Worm (Caenorhabditis elegans): ENCODE data around the gene Y77E11A.7.

DNA sequence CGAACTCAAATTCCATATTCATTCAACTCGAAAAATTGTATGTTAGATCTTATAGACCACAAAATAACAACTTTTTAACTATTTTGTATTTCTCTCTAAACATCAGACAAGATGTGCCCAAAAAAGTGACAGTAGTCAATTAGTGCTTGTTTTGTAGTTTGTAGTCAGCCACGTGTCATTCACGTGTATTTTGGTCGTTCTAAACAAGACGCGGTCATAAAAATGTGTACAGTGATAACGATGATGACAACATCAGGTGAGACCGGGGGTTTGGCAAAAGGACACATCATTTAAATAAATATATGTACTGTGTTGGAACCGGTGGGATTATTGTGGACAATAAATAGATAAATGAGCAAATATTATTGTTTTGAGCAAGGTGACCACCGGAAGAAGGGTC, 34.5 kb upstream of the Y77E11A.7 start:
- TF ChIP-seq ztf-3 (GFP tag; optimal IDR thresholded peaks at IDR 0.05) (no peak), ama-1 (optimal IDR thresholded peaks at IDR 0.05) (no peak), ama-1 (GFP tag; optimal IDR thresholded peaks at IDR 0.05) (no peak), snpc-1.1 (tag; optimal IDR thresholded peaks at IDR 0.05; ENCODE audit: insufficient read depth) (no peak), Y67H2A.10 (GFP tag; conservative IDR thresholded peaks at IDR 0.05) (no peak), F37B4.10 (GFP tag; IDR thresholded peaks at IDR 0.05) (no peak), tbx-9 (tag; optimal IDR thresholded peaks at IDR 0.05; ENCODE audit: borderline replicate concordance) (no peak), unc-130 (GFP tag; optimal IDR thresholded peaks at IDR 0.05) (no peak), sdz-38 (tag; optimal IDR thresholded peaks at IDR 0.05) (no peak), nhr-90 (tag; optimal IDR thresholded peaks at IDR 0.05) (no peak), ZK185.1 (tag; optimal IDR thresholded peaks at IDR 0.05; ENCODE audit: poor library complexity, severe bottlenecking) (no peak), ekl-4 (GFP tag; IDR thresholded peaks at IDR 0.05) (no peak), ceh-79 (tag; optimal IDR thresholded peaks at IDR 0.05) (no peak), B0035.1 (tag; optimal IDR thresholded peaks at IDR 0.05) (no peak), repo-1 (tag; optimal IDR thresholded peaks at IDR 0.05) (no peak)
